Worm (Caenorhabditis elegans) whole organism, L4/young adult: Measurements from ENCODE around the gene T24H7.9.

ENCODE experiments used
- dao-5 ChIP-seq: sonication (generic microtip); optimal IDR thresholded peaks from 2 replicates; lab custom pipeline; 2016; ENCODE audit warnings: missing genotype, missing genetic modification characterization, moderate library complexity, missing compliant biosample characterization
- him-1 ChIP-seq: sonication (generic microtip); optimal IDR thresholded peaks from 2 replicates; lab custom pipeline; 2016; ENCODE audit warnings: missing genotype, missing genetic modification reagents, missing genetic modification characterization, missing compliant biosample characterization

DNA sequence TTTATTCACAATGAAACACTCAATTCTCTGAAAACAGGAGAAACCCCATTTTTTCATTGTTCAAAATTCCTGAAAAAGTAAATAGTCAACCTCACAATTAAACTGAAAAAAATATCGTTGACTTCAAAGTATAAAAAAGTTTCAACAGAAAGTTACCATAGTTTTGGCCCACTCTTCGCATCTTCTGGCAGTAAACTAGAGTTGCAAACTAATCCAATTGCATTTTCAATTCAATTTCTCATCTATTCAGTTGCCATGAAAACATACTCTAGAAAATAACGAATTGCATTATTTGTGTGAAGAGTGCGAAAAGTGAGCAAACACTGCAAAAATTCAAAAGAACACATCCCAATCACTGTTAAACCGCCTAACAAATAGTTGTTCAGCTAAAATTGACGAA is 28.4 kb upstream of the T24H7.9 start, which contains the start of gene F13H8.3:
- TF ChIP-seq him-1 (tag; lab: Kevin White, UChicago), result no peak
- no peak for TF ChIP-seq dao-5 (tag; lab: Kevin White, UChicago)
